Worm (Caenorhabditis elegans) whole organism, midembryonic: ENCODE results near the gene nhr-48.

Experiments used
- cog-1 ChIP-seq: sonication (generic microtip); optimal IDR thresholded peaks from 2 replicates; lab custom pipeline; 2016; ENCODE audit warnings: missing genetic modification characterization, missing compliant biosample characterization
- ref-1 ChIP-seq: fragments of 200-800 bp; sonication (Bioruptor generic); conservative IDR thresholded peaks from 2 replicates; pipeline ENCODE4 v1.3.6; 2022; ENCODE audit warnings: missing genetic modification reagents, missing genetic modification characterization, missing compliant biosample characterization
- ztf-23 ChIP-seq: fragments of 200-800 bp; sonication (Bioruptor generic); IDR thresholded peaks from 2 replicates; pipeline ENCODE4 v1.3.6; 2022; ENCODE audit warnings: missing genetic modification reagents, missing genetic modification characterization, missing compliant biosample characterization

DNA sequence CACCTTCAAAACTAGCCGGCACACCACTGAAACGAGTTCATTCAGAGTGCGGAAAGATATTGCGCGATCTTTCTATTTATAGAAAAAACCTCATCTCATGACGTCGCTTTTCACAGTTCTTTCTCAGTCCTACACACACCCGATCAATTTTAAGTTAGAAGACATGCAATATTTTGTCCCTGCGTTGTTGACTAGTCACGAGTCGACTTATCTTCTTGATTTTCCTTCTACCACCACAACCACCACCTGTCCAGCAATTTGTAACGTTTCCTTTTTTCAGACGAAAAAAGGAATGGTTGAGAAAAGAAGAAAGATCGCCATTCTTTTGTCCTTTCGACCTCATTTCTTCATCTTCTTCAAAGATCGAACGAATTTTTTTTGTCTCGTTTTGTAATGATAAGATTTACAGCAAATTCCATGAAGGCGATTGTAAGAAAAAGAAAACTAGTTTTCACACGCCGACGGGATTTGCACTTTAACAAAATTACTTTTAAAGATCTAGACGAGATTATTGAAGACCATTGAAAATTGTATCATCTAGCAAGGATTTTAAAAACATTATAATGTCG is 1.8 kb upstream of the nhr-48 start:
- TF ChIP-seq ztf-23 (no peak), cog-1 (tag; lab: Kevin White, UChicago) (no peak), ref-1 (no peak)
